Worm (Caenorhabditis elegans) whole organism, L4 larva: ENCODE results near the gene C03B1.6.

Experiments
- nhr-11 ChIP-seq: fragments of 150-350 bp; optimal IDR thresholded peaks from 2 replicates; lab custom pipeline; 2014; ENCODE audit warnings: missing biosample characterization, missing genetic modification characterization
- nhr-237 ChIP-seq: sonication (generic microtip); optimal IDR thresholded peaks from 2 replicates; lab custom pipeline; 2017; ENCODE audit warnings: missing biosample characterization, missing genetic modification characterization
- snpc-4 ChIP-seq: fragments of 150-350 bp; optimal IDR thresholded peaks from 2 replicates; lab custom pipeline; 2014; ENCODE audit warnings: missing biosample characterization, missing genetic modification characterization
- spr-3 ChIP-seq: fragments of 200-800 bp; sonication (Bioruptor generic); optimal IDR thresholded peaks from 2 replicates; lab custom pipeline; 2018; ENCODE audit warnings: mild to moderate bottlenecking, missing genetic modification characterization, missing compliant biosample characterization

DNA sequence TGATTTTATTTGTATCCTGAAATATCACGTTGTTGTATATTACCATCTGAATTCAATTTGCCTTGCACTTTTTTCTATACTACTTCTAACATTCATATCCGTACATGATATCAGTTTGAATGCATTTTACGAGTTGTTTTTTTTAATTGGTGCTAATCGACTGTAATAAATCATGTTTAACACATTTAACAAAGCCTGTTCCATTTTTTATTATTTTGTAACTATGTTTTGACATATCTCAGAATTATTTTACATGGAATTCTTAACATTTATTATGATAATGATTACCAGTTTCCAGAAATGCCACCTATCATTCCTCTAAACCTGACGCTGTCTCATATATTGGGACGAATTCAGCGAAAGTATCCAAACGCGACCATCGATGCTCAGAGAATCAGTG is 15.6 kb downstream of the C03B1.6 start, which contains the start of gene C03B1.3:
- TF ChIP-seq nhr-11: no peak
- no peak for TF ChIP-seq snpc-4 (tag; lab: Kevin White, UChicago)
- TF ChIP-seq nhr-237 (tag; lab: Kevin White, UChicago): no peak
- TF ChIP-seq spr-3: no peak
